Worm (Caenorhabditis elegans) whole organism, L2 larva: ENCODE measurements around the gene F55G11.10.

Experiments
- ZK546.5 ChIP-seq: sonication (generic microtip); optimal IDR thresholded peaks from 2 replicates; lab custom pipeline; 2017; ENCODE audit warnings: missing biosample characterization, missing genetic modification characterization
- aly-2 ChIP-seq: fragments of 150-350 bp; optimal IDR thresholded peaks from 2 replicates; lab custom pipeline; 2014; ENCODE audit warnings: missing biosample characterization, missing genetic modification characterization
- lin-39 ChIP-seq: fragments of 150-350 bp; optimal IDR thresholded peaks from 2 replicates; lab custom pipeline; 2014; ENCODE audit warnings: missing biosample characterization, missing genetic modification reagents, missing genetic modification characterization
- nhr-11 ChIP-seq: fragments of 150-350 bp; optimal IDR thresholded peaks from 2 replicates; lab custom pipeline; 2014; ENCODE audit warnings: missing biosample characterization, missing genetic modification characterization
- nhr-77 ChIP-seq: fragments of 150-350 bp; optimal IDR thresholded peaks from 2 replicates; lab custom pipeline; 2014; ENCODE audit warnings: missing biosample characterization, missing genetic modification characterization
- unc-39 ChIP-seq: fragments of 150-350 bp; optimal IDR thresholded peaks from 2 replicates; lab custom pipeline; 2014; ENCODE audit warnings: missing biosample characterization, missing genetic modification characterization
- unc-55 ChIP-seq: fragments of 150-350 bp; sonication (generic microtip); optimal IDR thresholded peaks from 3 replicates; lab custom pipeline; 2014; ENCODE audit warnings: missing biosample characterization, missing genetic modification reagents, missing genetic modification characterization
- unc-62 ChIP-seq: fragments of 150-350 bp; optimal IDR thresholded peaks from 2 replicates; lab custom pipeline; 2014; ENCODE audit warnings: missing biosample characterization, missing genetic modification reagents, missing genetic modification characterization

DNA sequence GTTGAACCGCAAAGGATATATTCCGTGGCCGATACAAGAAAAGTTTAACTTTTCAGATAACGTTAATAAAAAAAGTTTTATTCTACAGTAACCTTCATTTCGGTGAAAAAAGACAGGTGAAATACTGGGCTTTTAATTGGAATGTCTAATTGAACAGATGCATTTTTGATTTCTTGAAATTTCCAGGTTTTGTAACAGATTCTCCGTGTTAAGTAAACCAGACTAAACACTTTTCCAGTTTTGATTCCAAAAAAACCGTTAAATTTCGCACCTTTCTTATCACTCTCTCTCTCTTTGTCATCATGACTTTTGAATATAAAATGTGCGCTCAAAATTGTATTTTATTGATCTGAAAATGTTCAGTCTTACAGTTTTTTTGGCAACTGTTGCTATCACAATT lies 30.3 kb upstream of the F55G11.10 start, which contains the start of gene C32H11.3:
- TF ChIP-seq unc-55: no peak
- TF ChIP-seq unc-39 (tag; lab: Kevin White, UChicago): no peak
- no peak for TF ChIP-seq nhr-77 (tag; lab: Kevin White, UChicago)
- no peak for TF ChIP-seq nhr-11 (tag; lab: Kevin White, UChicago)
- TF ChIP-seq ZK546.5 (tag; lab: Kevin White, UChicago): no peak
- TF ChIP-seq unc-62 (GFP tag; lab: Kevin White, UChicago): no peak
- TF ChIP-seq lin-39: no peak
- TF ChIP-seq aly-2 (tag; lab: Kevin White, UChicago): no peak
